Fruit fly (Drosophila melanogaster) whole organism, embryonic: ENCODE measurements around the gene mTerf3.

Experiments used
- Asciz ChIP-seq: fragments of 200-800 bp; sonication (Bioruptor generic); optimal IDR thresholded peaks from 2 replicates; lab custom pipeline; 2017; ENCODE audit warnings: missing biosample characterization, mild to moderate bottlenecking, missing genetic modification characterization, missing genetic modification reagents
- BEAF-32 ChIP-seq: fragments of 200-800 bp; sonication (Bioruptor generic); optimal IDR thresholded peaks from 3 replicates; lab custom pipeline; 2017; ENCODE audit warnings: missing biosample characterization, missing genetic modification characterization, mild to moderate bottlenecking, moderate library complexity, missing genetic modification reagents
- CG10431 ChIP-seq: fragments of 200-800 bp; sonication (Bioruptor generic); optimal IDR thresholded peaks from 3 replicates; lab custom pipeline; 2018; ENCODE audit warnings: missing biosample characterization, mild to moderate bottlenecking, missing genetic modification characterization
- CG11093 ChIP-seq: fragments of 200-800 bp; sonication (Bioruptor generic); IDR thresholded peaks from 3 replicates; pipeline ENCODE4 v1.3.6; 2022; ENCODE audit warnings: missing biosample characterization, missing genetic modification characterization
- CG11560 ChIP-seq: fragments of 200-800 bp; sonication (Bioruptor generic); IDR thresholded peaks from 3 replicates; pipeline ENCODE4 v1.3.6; 2022; ENCODE audit warnings: missing biosample characterization, missing genetic modification characterization
- CG14441 ChIP-seq: fragments of 200-800 bp; sonication (Bioruptor generic); IDR thresholded peaks from 2 replicates; pipeline ENCODE4 v1.3.6; 2022; ENCODE audit warnings: missing biosample characterization, missing genetic modification characterization
- CG1647 ChIP-seq: fragments of 200-800 bp; sonication (Bioruptor generic); optimal IDR thresholded peaks from 3 replicates; lab custom pipeline; 2016; ENCODE audit warnings: missing biosample characterization, missing genetic modification characterization
- CG16863 ChIP-seq: fragments of 200-800 bp; sonication (Bioruptor generic); optimal IDR thresholded peaks from 3 replicates; lab custom pipeline; 2016; ENCODE audit warnings: missing biosample characterization, missing genetic modification characterization
- CG2116 ChIP-seq: fragments of 200-800 bp; sonication (Bioruptor generic); optimal IDR thresholded peaks from 3 replicates; lab custom pipeline; 2018; ENCODE audit warnings: missing biosample characterization, mild to moderate bottlenecking, missing genetic modification characterization
- CG3163 ChIP-seq: fragments of 200-800 bp; sonication (Bioruptor generic); optimal IDR thresholded peaks from 3 replicates; lab custom pipeline; 2016; ENCODE audit warnings: missing biosample characterization, missing genetic modification characterization
- CG32532 ChIP-seq: fragments of 200-800 bp; sonication (Bioruptor generic); IDR thresholded peaks from 2 replicates; pipeline ENCODE4 v1.3.6; 2022; ENCODE audit warnings: missing biosample characterization, missing genetic modification characterization
- CG3281 ChIP-seq: fragments of 200-800 bp; sonication (Bioruptor generic); optimal IDR thresholded peaks from 3 replicates; lab custom pipeline; 2017; ENCODE audit warnings: missing biosample characterization, mild to moderate bottlenecking, missing genetic modification characterization
- CG6813 ChIP-seq: fragments of 200-800 bp; sonication (Bioruptor generic); optimal IDR thresholded peaks from 2 replicates; lab custom pipeline; 2017; ENCODE audit warnings: missing biosample characterization, missing genetic modification characterization, mild to moderate bottlenecking, moderate library complexity, missing genetic modification reagents
- CG7357 ChIP-seq: fragments of 200-800 bp; sonication (Bioruptor generic); IDR thresholded peaks from 3 replicates; pipeline ENCODE4 v1.3.6; 2022; ENCODE audit warnings: missing biosample characterization, missing genetic modification characterization
- CG8359 ChIP-seq: fragments of 200-800 bp; sonication (Bioruptor generic); optimal IDR thresholded peaks from 2 replicates; lab custom pipeline; 2017; ENCODE audit warnings: missing biosample characterization, mild to moderate bottlenecking, missing genetic modification characterization, borderline replicate concordance
- CG8388 ChIP-seq: fragments of 200-800 bp; sonication (Bioruptor generic); optimal IDR thresholded peaks from 2 replicates; lab custom pipeline; 2019; ENCODE audit warnings: missing biosample characterization, mild to moderate bottlenecking, missing genetic modification characterization, moderate library complexity
- CG9609 ChIP-seq: fragments of 200-800 bp; sonication (Bioruptor generic); optimal IDR thresholded peaks from 3 replicates; lab custom pipeline; 2016; ENCODE audit warnings: missing biosample characterization, missing genetic modification characterization
- CG9817 ChIP-seq: fragments of 200-800 bp; sonication (Bioruptor generic); optimal IDR thresholded peaks from 2 replicates; lab custom pipeline; 2018; ENCODE audit warnings: missing biosample characterization, mild to moderate bottlenecking, missing genetic modification characterization, moderate library complexity
- CkIIα-i1 ChIP-seq: fragments of 200-800 bp; sonication (Bioruptor generic); IDR thresholded peaks from 2 replicates; pipeline ENCODE4 v1.3.6; 2022; ENCODE audit warnings: missing biosample characterization, missing genetic modification characterization
- Dfd ChIP-seq, 2 experiments: fragments of >200 bp; optimal IDR thresholded peaks; 2 replicates each; lab custom pipeline; 2017; ENCODE audit warnings: missing biosample characterization in 2 of 2, missing genetic modification characterization in 2 of 2
- Dp ChIP-seq: fragments of 200-800 bp; sonication (Bioruptor generic); optimal IDR thresholded peaks from 2 replicates; lab custom pipeline; 2018; ENCODE audit warnings: missing biosample characterization, mild to moderate bottlenecking, missing genetic modification characterization, moderate library complexity
- Dref ChIP-seq: fragments of 200-800 bp; sonication (Bioruptor generic); IDR thresholded peaks from 2 replicates; pipeline ENCODE4 v1.3.6; 2022; ENCODE audit warnings: missing biosample characterization, missing genetic modification characterization
- Ets65A ChIP-seq: fragments of 200-800 bp; sonication (Bioruptor generic); peaks from one replicate; lab custom pipeline; 2016; ENCODE audit warnings: missing biosample characterization, missing genetic modification characterization
- HLHmδ ChIP-seq: fragments of 200-800 bp; sonication (Bioruptor generic); optimal IDR thresholded peaks from 2 replicates; lab custom pipeline; 2018; ENCODE audit warnings: missing biosample characterization, mild to moderate bottlenecking, missing genetic modification characterization, moderate library complexity
- Hr51 ChIP-seq, 2 experiments: fragments of 200-800 bp; sonication (Bioruptor generic); optimal IDR thresholded peaks; 2 replicates in 1 of 2; 3 replicates in 1 of 2; lab custom pipeline; 2016 to 2018; ENCODE audit warnings: missing biosample characterization in 2 of 2, missing genetic modification characterization in 2 of 2, mild to moderate bottlenecking in 1 of 2, moderate library complexity in 1 of 2
- Lpt ChIP-seq: fragments of >200 bp; optimal IDR thresholded peaks from 2 replicates; lab custom pipeline; 2018; ENCODE audit warnings: missing biosample characterization, missing genetic modification characterization
- MBD-R2 ChIP-seq: fragments of 200-800 bp; sonication (Bioruptor generic); IDR thresholded peaks from 2 replicates; pipeline ENCODE4 v1.3.6; 2022; ENCODE audit warnings: missing biosample characterization, missing genetic modification characterization
- Meics ChIP-seq: fragments of 200-800 bp; sonication (Bioruptor generic); optimal IDR thresholded peaks from 2 replicates; lab custom pipeline; 2017; ENCODE audit warnings: missing biosample characterization, mild to moderate bottlenecking, missing genetic modification characterization
- NC2α ChIP-seq: fragments of 200-800 bp; sonication (Bioruptor generic); optimal IDR thresholded peaks from 2 replicates; lab custom pipeline; 2016; ENCODE audit warnings: missing biosample characterization, missing genetic modification characterization
- Ptx1 ChIP-seq: fragments of 200-800 bp; sonication (Bioruptor generic); IDR thresholded peaks from 2 replicates; pipeline ENCODE4 v1.3.6; 2022; ENCODE audit warnings: missing biosample characterization, missing genetic modification characterization
- Sox100B ChIP-seq: fragments of 200-800 bp; sonication (Bioruptor generic); optimal IDR thresholded peaks from 3 replicates; lab custom pipeline; 2018; ENCODE audit warnings: missing biosample characterization, mild to moderate bottlenecking, missing genetic modification characterization
- br ChIP-seq: fragments of >200 bp; optimal IDR thresholded peaks from 2 replicates; lab custom pipeline; 2017
- croc ChIP-seq: fragments of 200-800 bp; sonication (Bioruptor generic); conservative IDR thresholded peaks from 3 replicates; pipeline ENCODE4 v1.3.6; 2022; ENCODE audit warnings: missing biosample characterization, missing genetic modification characterization
- dm ChIP-seq: fragments of 200-800 bp; sonication (Bioruptor generic); optimal IDR thresholded peaks from 3 replicates; lab custom pipeline; 2016; ENCODE audit warnings: missing biosample characterization, missing genetic modification characterization
- dmrt99B ChIP-seq: fragments of 200-800 bp; sonication (Bioruptor generic); optimal IDR thresholded peaks from 2 replicates; lab custom pipeline; 2018; ENCODE audit warnings: missing biosample characterization, mild to moderate bottlenecking, missing genetic modification characterization, moderate library complexity
- emc ChIP-seq: fragments of 200-800 bp; sonication (Bioruptor generic); optimal IDR thresholded peaks from 2 replicates; lab custom pipeline; 2016; ENCODE audit warnings: missing biosample characterization, missing genetic modification characterization
- eve ChIP-seq, 2 experiments: fragments of >200 bp; optimal IDR thresholded peaks; 2 replicates each; lab custom pipeline; 2017; ENCODE audit warnings: missing biosample characterization in 2 of 2, missing genetic modification characterization in 2 of 2
- fd96Cb ChIP-seq: fragments of 200-800 bp; sonication (Bioruptor generic); optimal IDR thresholded peaks from 2 replicates; lab custom pipeline; 2018; ENCODE audit warnings: missing biosample characterization, mild to moderate bottlenecking, missing genetic modification characterization, moderate library complexity
- fu2 ChIP-seq: fragments of 200-800 bp; sonication (Bioruptor generic); optimal IDR thresholded peaks from 2 replicates; lab custom pipeline; 2016; ENCODE audit warnings: missing biosample characterization, missing genetic modification characterization
- gro ChIP-seq: fragments of 200-800 bp; sonication (Bioruptor generic); optimal IDR thresholded peaks from 2 replicates; lab custom pipeline; 2016; ENCODE audit warnings: missing biosample characterization, missing genetic modification characterization
- lilli ChIP-seq: fragments of 200-800 bp; sonication (Bioruptor generic); optimal IDR thresholded peaks from 3 replicates; lab custom pipeline; 2016; ENCODE audit warnings: missing biosample characterization, missing genetic modification characterization
- lmd ChIP-seq: fragments of 200-800 bp; sonication (Bioruptor generic); IDR thresholded peaks from 2 replicates; pipeline ENCODE4 v1.3.6; 2022; ENCODE audit warnings: missing biosample characterization, missing genetic modification characterization
- nerfin-2 ChIP-seq: fragments of 200-800 bp; sonication (Bioruptor generic); IDR thresholded peaks from 2 replicates; pipeline ENCODE4 v1.3.6; 2022; ENCODE audit warnings: missing biosample characterization, missing genetic modification characterization; ENCODE audit not compliant: partially characterized antibody
- pan ChIP-seq, 4 experiments: fragments of >200 bp in 3 of 4; fragments of 200-800 bp in 1 of 4; sonication (Bioruptor generic) in 1 of 4; optimal IDR thresholded peaks in 3 of 4; IDR thresholded peaks in 1 of 4; 2 replicates each; pipeline versions ENCODE4 v1.3.6 to Lab custom; 2017 to 2022; ENCODE audit warnings: missing biosample characterization in 2 of 4, missing genetic modification characterization in 2 of 4, mixed read lengths in 1 of 4
- pnt ChIP-seq: fragments of 200-800 bp; sonication (Bioruptor generic); optimal IDR thresholded peaks from 3 replicates; lab custom pipeline; 2016; ENCODE audit warnings: missing biosample characterization, missing genetic modification characterization
- ranshi ChIP-seq: fragments of 200-800 bp; sonication (Bioruptor generic); IDR thresholded peaks from 2 replicates; pipeline ENCODE4 v1.3.6; 2022; ENCODE audit warnings: missing biosample characterization, missing genetic modification characterization
- rib ChIP-seq: fragments of 200-800 bp; sonication (Bioruptor generic); IDR thresholded peaks from 2 replicates; pipeline ENCODE4 v1.3.6; 2022; ENCODE audit warnings: missing biosample characterization, missing genetic modification characterization
- sens-2 ChIP-seq: fragments of 200-800 bp; sonication (Bioruptor generic); IDR thresholded peaks from 2 replicates; pipeline ENCODE4 v1.3.6; 2022; ENCODE audit warnings: missing biosample characterization, missing genetic modification characterization
- ttk ChIP-seq: fragments of 200-800 bp; sonication (Bioruptor generic); IDR thresholded peaks from 2 replicates; pipeline ENCODE4 v2.1.2; 2022; ENCODE audit warnings: missing biosample characterization, missing genetic modification characterization
- wor ChIP-seq: fragments of 200-800 bp; sonication (Bioruptor generic); IDR thresholded peaks from 2 replicates; pipeline ENCODE4 v1.3.6; 2022; ENCODE audit warnings: missing biosample characterization, missing genetic modification characterization
- zfh1 ChIP-seq: fragments of 200-800 bp; sonication (Bioruptor generic); IDR thresholded peaks from 3 replicates; pipeline ENCODE4 v1.3.6; 2022; ENCODE audit warnings: missing biosample characterization, missing genetic modification characterization

Gene mTerf3

dm6 chr3L:20526196-20526740 is 5.7 kb upstream of the mTerf3 start, which contains the start of gene Nubp2 (continued):
- TF ChIP-seq br (no peak), sens-2 (peak; percentile 63; the same call in 1 of the 2 replicates), Dfd (GFP tag; optimal IDR thresholded peaks at IDR 0.05; lab: Kevin White, UChicago) (no peak), CkIIα-i1 (no peak), CG6813 (GFP tag; lab: Kevin White, UChicago) (peak; percentile 64), CG8359 (GFP tag; lab: Kevin White, UChicago) (peak; percentile 80), Asciz (GFP tag; lab: Kevin White, UChicago) (peak; percentile 86), Lpt (GFP tag; lab: Kevin White, UChicago) (no peak), CG11560 (tag; lab: Robert Waterston, UW) (peak; percentile 83), fd96Cb (tag; lab: Kevin White, UChicago) (peak; percentile 95), Dref (GFP tag; lab: Robert Waterston, UW) (no peak), dmrt99B (peak; percentile 93), MBD-R2 (peak; percentile 81), ttk (GFP tag; lab: Robert Waterston, UW) (peak; percentile 89), CG11093 (peak; percentile 92), Meics (GFP tag; lab: Kevin White, UChicago) (peak; percentile 96), CG3281 (GFP tag; lab: Kevin White, UChicago) (peak; percentile 96), CG32532 (GFP tag; lab: Robert Waterston, UW) (peak; percentile 94), croc (GFP tag; lab: Robert Waterston, UW) (peak; percentile 93), Ptx1 (GFP tag; lab: Robert Waterston, UW) (peak; percentile 94), HLHmδ (no peak), CG10431 (GFP tag; lab: Kevin White, UChicago) (peak; percentile 82), gro (peak; percentile 91), rib (GFP tag; lab: Robert Waterston, UW) (peak; percentile 89), NC2α (peak; percentile 85), fu2 (GFP tag; lab: Kevin White, UChicago) (peak; percentile 94), ranshi (GFP tag; lab: Robert Waterston, UW) (peak; percentile 87), emc (GFP tag; lab: Kevin White, UChicago) (peak; percentile 90), CG9609 (GFP tag; lab: Kevin White, UChicago) (peak; percentile 94), Sox100B (GFP tag; lab: Kevin White, UChicago) (peak; percentile 94), lilli (GFP tag; lab: Kevin White, UChicago) (peak; percentile 97), wor (GFP tag; lab: Robert Waterston, UW) (peak; percentile 83), eve (GFP tag; optimal IDR thresholded peaks at IDR 0.05; lab: Kevin White, UChicago) (peak; percentile 79 to 97), zfh1 (peak; percentile 91), Dp (peak; percentile 33), CG3163 (GFP tag; lab: Kevin White, UChicago) (peak; percentile 71), Ets65A (GFP tag; lab: Kevin White, UChicago) (peak; percentile 99), CG1647 (GFP tag; lab: Kevin White, UChicago) (peak; percentile 92), pan (optimal IDR thresholded peaks at IDR 0.05; lab: Kevin White, UChicago) (no peak), pan (GFP tag; optimal IDR thresholded peaks at IDR 0.05 in 1 of 2, IDR thresholded peaks at IDR 0.05 in 1 of 2) (peak in 1 of 2 experiments; percentile 90), BEAF-32 (GFP tag; lab: Kevin White, UChicago) (peak; percentile 69), Hr51 (GFP tag; optimal IDR thresholded peaks at IDR 0.05; lab: Kevin White, UChicago) (peak; percentile 92 to 95), CG8388 (GFP tag; lab: Kevin White, UChicago) (peak; percentile 93), nerfin-2 (GFP tag; lab: Robert Waterston, UW) (no peak), lmd (peak; percentile 96), CG16863 (peak; percentile 91), CG9817 (peak; percentile 97), CG7357 (GFP tag; lab: Robert Waterston, UW) (peak; percentile 88), CG14441 (peak; percentile 90), pnt (GFP tag; lab: Kevin White, UChicago) (peak; percentile 94), CG2116 (GFP tag; lab: Kevin White, UChicago) (peak; percentile 84), dm (GFP tag; lab: Kevin White, UChicago) (peak; percentile 86)
